Fruit fly (Drosophila melanogaster) whole organism, embryonic: ENCODE data around the gene Atg5.

Source experiments
- Ada2b ChIP-seq: fragments of 200-800 bp; sonication (Bioruptor generic); IDR thresholded peaks from 2 replicates; pipeline ENCODE4 v1.3.6; 2022; ENCODE audit warnings: missing biosample characterization, missing genetic modification characterization
- Atf3 ChIP-seq: fragments of 200-800 bp; sonication (Bioruptor generic); optimal IDR thresholded peaks from 3 replicates; lab custom pipeline; 2016; ENCODE audit warnings: missing biosample characterization, missing genetic modification characterization
- CG10209 ChIP-seq: fragments of 200-800 bp; sonication (Bioruptor generic); optimal IDR thresholded peaks from 3 replicates; lab custom pipeline; 2017; ENCODE audit warnings: missing biosample characterization, mild to moderate bottlenecking, missing genetic modification characterization, missing genetic modification reagents
- CG10462 ChIP-seq: fragments of 200-800 bp; sonication (Bioruptor generic); optimal IDR thresholded peaks from 2 replicates; lab custom pipeline; 2016; ENCODE audit warnings: missing biosample characterization, missing genetic modification characterization
- CG10543 ChIP-seq: fragments of 200-800 bp; sonication (Bioruptor generic); optimal IDR thresholded peaks from 3 replicates; lab custom pipeline; 2017; ENCODE audit warnings: missing biosample characterization, mild to moderate bottlenecking, missing genetic modification characterization, moderate library complexity
- CG12769 ChIP-seq: fragments of 200-800 bp; sonication (Bioruptor generic); optimal IDR thresholded peaks from 2 replicates; lab custom pipeline; 2019; ENCODE audit warnings: missing biosample characterization, mild to moderate bottlenecking, missing genetic modification characterization, moderate library complexity
- CG13287 ChIP-seq: fragments of 200-800 bp; sonication (Bioruptor generic); IDR thresholded peaks from 2 replicates; pipeline ENCODE4 v1.3.6; 2022; ENCODE audit warnings: missing biosample characterization, missing genetic modification characterization; ENCODE audit not compliant: partially characterized antibody
- CG14441 ChIP-seq: fragments of 200-800 bp; sonication (Bioruptor generic); IDR thresholded peaks from 2 replicates; pipeline ENCODE4 v1.3.6; 2022; ENCODE audit warnings: missing biosample characterization, missing genetic modification characterization
- CG15011 ChIP-seq: fragments of 200-800 bp; sonication (Bioruptor generic); optimal IDR thresholded peaks from 3 replicates; lab custom pipeline; 2018; ENCODE audit warnings: missing biosample characterization, mild to moderate bottlenecking, missing genetic modification characterization
- CG15073 ChIP-seq: fragments of 200-800 bp; sonication (Bioruptor generic); optimal IDR thresholded peaks from 2 replicates; lab custom pipeline; 2016; ENCODE audit warnings: missing biosample characterization, missing genetic modification characterization
- CG1529 ChIP-seq: fragments of 200-800 bp; sonication (Bioruptor generic); optimal IDR thresholded peaks from 3 replicates; lab custom pipeline; 2018; ENCODE audit warnings: missing biosample characterization, missing genetic modification characterization
- CG15601 ChIP-seq: fragments of 200-800 bp; sonication (Bioruptor generic); optimal IDR thresholded peaks from 3 replicates; lab custom pipeline; 2019; ENCODE audit warnings: missing biosample characterization, mild to moderate bottlenecking, missing genetic modification characterization, moderate library complexity
- CG17186 ChIP-seq: fragments of 200-800 bp; sonication (Bioruptor generic); optimal IDR thresholded peaks from 3 replicates; lab custom pipeline; 2017; ENCODE audit warnings: missing biosample characterization, missing genetic modification reagents, missing genetic modification characterization
- CG17361 ChIP-seq: fragments of 200-800 bp; sonication (Bioruptor generic); IDR thresholded peaks from 3 replicates; pipeline ENCODE4 v1.3.6; 2022; ENCODE audit warnings: missing biosample characterization, missing genetic modification characterization
- CG2116 ChIP-seq: fragments of 200-800 bp; sonication (Bioruptor generic); optimal IDR thresholded peaks from 3 replicates; lab custom pipeline; 2018; ENCODE audit warnings: missing biosample characterization, mild to moderate bottlenecking, missing genetic modification characterization
- CG4282 ChIP-seq: fragments of 200-800 bp; sonication (Bioruptor generic); optimal IDR thresholded peaks from 2 replicates; lab custom pipeline; 2016; ENCODE audit warnings: missing biosample characterization, missing genetic modification characterization
- CG4424 ChIP-seq: fragments of 200-800 bp; sonication (Bioruptor generic); optimal IDR thresholded peaks from 3 replicates; lab custom pipeline; 2016; ENCODE audit warnings: missing biosample characterization, missing genetic modification characterization
- CG4854 ChIP-seq: fragments of 200-800 bp; sonication (Bioruptor generic); optimal IDR thresholded peaks from 2 replicates; lab custom pipeline; 2016; ENCODE audit warnings: missing biosample characterization, missing genetic modification characterization, inconsistent platforms
- CG5953 ChIP-seq: fragments of 200-800 bp; sonication (Bioruptor generic); IDR thresholded peaks from 2 replicates; pipeline ENCODE4 v1.3.6; 2022; ENCODE audit warnings: missing biosample characterization, missing genetic modification characterization
- CG9609 ChIP-seq: fragments of 200-800 bp; sonication (Bioruptor generic); optimal IDR thresholded peaks from 3 replicates; lab custom pipeline; 2016; ENCODE audit warnings: missing biosample characterization, missing genetic modification characterization
- Dll ChIP-seq: fragments of 200-800 bp; sonication (Bioruptor generic); IDR thresholded peaks from 4 replicates; pipeline ENCODE4 v1.3.6; 2022; ENCODE audit warnings: missing biosample characterization, missing genetic modification characterization; ENCODE audit not compliant: partially characterized antibody
- HLH4C ChIP-seq: fragments of 200-800 bp; sonication (Bioruptor generic); IDR thresholded peaks from 3 replicates; pipeline ENCODE4 v1.3.6; 2022; ENCODE audit warnings: missing biosample characterization, missing genetic modification characterization; ENCODE audit not compliant: partially characterized antibody
- Hey ChIP-seq: fragments of 200-800 bp; sonication (Bioruptor generic); optimal IDR thresholded peaks from 3 replicates; lab custom pipeline; 2018; ENCODE audit warnings: missing biosample characterization, mild to moderate bottlenecking, missing genetic modification characterization
- Meics ChIP-seq: fragments of 200-800 bp; sonication (Bioruptor generic); optimal IDR thresholded peaks from 2 replicates; lab custom pipeline; 2017; ENCODE audit warnings: missing biosample characterization, mild to moderate bottlenecking, missing genetic modification characterization
- Myb ChIP-seq: fragments of 200-800 bp; sonication (Bioruptor generic); optimal IDR thresholded peaks from 2 replicates; lab custom pipeline; 2016; ENCODE audit warnings: missing biosample characterization, missing genetic modification characterization
- Scr ChIP-seq: fragments of 200-800 bp; sonication (Bioruptor generic); IDR thresholded peaks from 2 replicates; pipeline ENCODE4 v1.3.6; 2022; ENCODE audit warnings: missing biosample characterization, missing genetic modification characterization; ENCODE audit not compliant: partially characterized antibody
- Side ChIP-seq: fragments of 200-800 bp; sonication (Bioruptor generic); optimal IDR thresholded peaks from 2 replicates; lab custom pipeline; 2016; ENCODE audit warnings: missing biosample characterization, missing genetic modification characterization
- Sry-β ChIP-seq: fragments of 200-800 bp; sonication (Bioruptor generic); optimal IDR thresholded peaks from 2 replicates; lab custom pipeline; 2018; ENCODE audit warnings: missing biosample characterization, mild to moderate bottlenecking, missing genetic modification characterization, moderate library complexity
- Taf1 ChIP-seq: fragments of 200-800 bp; sonication (Bioruptor generic); IDR thresholded peaks from 2 replicates; pipeline ENCODE4 v1.3.6; 2022; ENCODE audit warnings: missing biosample characterization, missing genetic modification characterization
- Usf ChIP-seq: fragments of 200-800 bp; sonication (Bioruptor generic); optimal IDR thresholded peaks from 2 replicates; lab custom pipeline; 2017; ENCODE audit warnings: missing genotype, missing biosample characterization, missing genetic modification characterization
- ap ChIP-seq: fragments of 200-800 bp; sonication (Bioruptor generic); IDR thresholded peaks from 2 replicates; pipeline ENCODE4 v1.3.6; 2022; ENCODE audit warnings: missing biosample characterization, missing genetic modification characterization
- br ChIP-seq: fragments of >200 bp; optimal IDR thresholded peaks from 2 replicates; lab custom pipeline; 2017
- cato ChIP-seq: fragments of 200-800 bp; sonication (Bioruptor generic); optimal IDR thresholded peaks from 2 replicates; lab custom pipeline; 2016; ENCODE audit warnings: missing biosample characterization, missing genetic modification characterization, borderline replicate concordance
- en ChIP-seq: fragments of 200-800 bp; sonication (Bioruptor generic); optimal IDR thresholded peaks from 2 replicates; lab custom pipeline; 2016; ENCODE audit warnings: missing biosample characterization, missing genetic modification characterization
- eyg ChIP-seq: fragments of 200-800 bp; sonication (Bioruptor generic); optimal IDR thresholded peaks from 3 replicates; lab custom pipeline; 2016; ENCODE audit warnings: missing biosample characterization, missing genetic modification characterization
- fd102C ChIP-seq: fragments of 200-800 bp; sonication (Bioruptor generic); optimal IDR thresholded peaks from 2 replicates; lab custom pipeline; 2018; ENCODE audit warnings: missing biosample characterization, mild to moderate bottlenecking, missing genetic modification characterization, moderate library complexity
- fu2 ChIP-seq: fragments of 200-800 bp; sonication (Bioruptor generic); optimal IDR thresholded peaks from 2 replicates; lab custom pipeline; 2016; ENCODE audit warnings: missing biosample characterization, missing genetic modification characterization
- jigr1 ChIP-seq: fragments of 200-800 bp; sonication (Bioruptor generic); IDR thresholded peaks from 3 replicates; pipeline ENCODE4 v1.3.6; 2022; ENCODE audit warnings: missing biosample characterization, missing genetic modification characterization
- kay ChIP-seq: fragments of 200-800 bp; sonication (Bioruptor generic); optimal IDR thresholded peaks from 2 replicates; lab custom pipeline; 2016; ENCODE audit warnings: missing biosample characterization, missing genetic modification characterization
- maf-S ChIP-seq: fragments of 200-800 bp; sonication (Bioruptor generic); optimal IDR thresholded peaks from 2 replicates; lab custom pipeline; 2016; ENCODE audit warnings: missing biosample characterization, missing genetic modification characterization
- nau ChIP-seq: fragments of 200-800 bp; sonication (Bioruptor generic); optimal IDR thresholded peaks from 3 replicates; lab custom pipeline; 2017; ENCODE audit warnings: missing biosample characterization, mild to moderate bottlenecking, missing genetic modification characterization, missing genetic modification reagents
- nmo ChIP-seq: fragments of 200-800 bp; sonication (Bioruptor generic); optimal IDR thresholded peaks from 2 replicates; lab custom pipeline; 2018; ENCODE audit warnings: missing biosample characterization, mild to moderate bottlenecking, missing genetic modification characterization, moderate library complexity
- p53 ChIP-seq: fragments of 200-800 bp; sonication (Bioruptor generic); optimal IDR thresholded peaks from 2 replicates; lab custom pipeline; 2016; ENCODE audit warnings: missing biosample characterization, missing genetic modification characterization
- pita ChIP-seq: fragments of 200-800 bp; sonication (Bioruptor generic); optimal IDR thresholded peaks from 2 replicates; lab custom pipeline; 2017; ENCODE audit warnings: missing biosample characterization, mild to moderate bottlenecking, missing genetic modification characterization
- rib ChIP-seq: fragments of 200-800 bp; sonication (Bioruptor generic); IDR thresholded peaks from 2 replicates; pipeline ENCODE4 v1.3.6; 2022; ENCODE audit warnings: missing biosample characterization, missing genetic modification characterization
- sens ChIP-seq: fragments of 200-800 bp; sonication (Bioruptor generic); peaks from one replicate; lab custom pipeline; 2016; ENCODE audit warnings: missing biosample characterization, missing genetic modification characterization
- sima ChIP-seq: fragments of 200-800 bp; sonication (Bioruptor generic); optimal IDR thresholded peaks from 2 replicates; lab custom pipeline; 2016; ENCODE audit warnings: missing biosample characterization, missing genetic modification characterization
- sna ChIP-seq: fragments of 200-800 bp; sonication (Bioruptor generic); IDR thresholded peaks from 2 replicates; pipeline ENCODE4 v1.3.6; 2022; ENCODE audit warnings: missing biosample characterization, missing genetic modification characterization; ENCODE audit not compliant: partially characterized antibody

The Atg5 gene

dm6 chrX:7285995-7286985 is 37.3 kb downstream of the Atg5 start, which contains the start of gene CG2059 (continued):
- no peak for TF ChIP-seq br (lab: Kevin White, UChicago)
- TF ChIP-seq Taf1 (GFP tag; lab: Robert Waterston, UW) = no peak
- peak; percentile 83 for TF ChIP-seq pita (GFP tag; lab: Kevin White, UChicago)
- TF ChIP-seq fd102C (GFP tag; lab: Kevin White, UChicago) = peak; percentile 26
- TF ChIP-seq sens (GFP tag; lab: Kevin White, UChicago) = peak; percentile 63
- TF ChIP-seq Atf3 (GFP tag; lab: Kevin White, UChicago) = peak; percentile 59
- TF ChIP-seq Usf (GFP tag; lab: Kevin White, UChicago) = peak; percentile 31
- no peak for TF ChIP-seq CG15011 (GFP tag; lab: Kevin White, UChicago)
- peak; percentile 57 for TF ChIP-seq Myb (GFP tag; lab: Kevin White, UChicago)
- TF ChIP-seq CG15073 (GFP tag; lab: Kevin White, UChicago) = no peak
- peak; percentile 19; the same call in 1 of the 4 replicates for TF ChIP-seq Dll
- peak; percentile 13 for TF ChIP-seq CG15601
- TF ChIP-seq CG17186 (GFP tag; lab: Kevin White, UChicago) = peak; percentile 97
- no peak for TF ChIP-seq cato (GFP tag; lab: Kevin White, UChicago)
- peak; percentile 3 for TF ChIP-seq Side (GFP tag; lab: Kevin White, UChicago)
- no peak for TF ChIP-seq CG5953 (GFP tag; lab: Robert Waterston, UW)
- 0 out of 2 replicates have a peak, but pooled peaks have one; percentile 18 for TF ChIP-seq ap (GFP tag; lab: Robert Waterston, UW)
- TF ChIP-seq CG9609 (GFP tag; lab: Kevin White, UChicago) = peak; percentile 48
- peak; percentile 13 for TF ChIP-seq CG4424 (GFP tag; lab: Kevin White, UChicago)
- TF ChIP-seq kay (GFP tag; lab: Kevin White, UChicago) = peak; percentile 89
- TF ChIP-seq Sry-β (GFP tag; lab: Kevin White, UChicago) = peak; percentile 22
- no peak for TF ChIP-seq jigr1 (GFP tag; lab: Robert Waterston, UW)
- 0 out of 2 replicates have a peak, but pooled peaks have one; percentile 12 for TF ChIP-seq sna (GFP tag; lab: Robert Waterston, UW)
- peak; percentile 63 for TF ChIP-seq CG4282 (GFP tag; lab: Kevin White, UChicago)
- TF ChIP-seq CG12769 (tag; lab: Kevin White, UChicago) = peak; percentile 66
- peak; percentile 50 for TF ChIP-seq nmo
- peak; percentile 53 for TF ChIP-seq maf-S (GFP tag; lab: Kevin White, UChicago)
- TF ChIP-seq en = no peak
- peak; percentile 20; the same call in 1 of the 2 replicates for TF ChIP-seq Ada2b (GFP tag; lab: Robert Waterston, UW)
- TF ChIP-seq sima (GFP tag; lab: Kevin White, UChicago) = no peak
- 0 out of 3 replicates have a peak, but pooled peaks have one; percentile 23 for TF ChIP-seq HLH4C
- TF ChIP-seq eyg (GFP tag; lab: Kevin White, UChicago) = peak; percentile 29
- TF ChIP-seq CG2116 (GFP tag; lab: Kevin White, UChicago) = peak; percentile 64
- TF ChIP-seq CG13287 (GFP tag; lab: Robert Waterston, UW) = peak; percentile 52
- no peak for TF ChIP-seq fu2 (GFP tag; lab: Kevin White, UChicago)
- TF ChIP-seq CG10209 (GFP tag; lab: Kevin White, UChicago) = peak; percentile 46
- TF ChIP-seq rib (GFP tag; lab: Robert Waterston, UW) = peak; percentile 28; the same call in 1 of the 2 replicates
- no peak for TF ChIP-seq CG10462 (GFP tag; lab: Kevin White, UChicago)
- peak; percentile 47 for TF ChIP-seq CG14441 (GFP tag; lab: Robert Waterston, UW)
- TF ChIP-seq CG4854 (GFP tag; lab: Kevin White, UChicago) = peak; percentile 37
- TF ChIP-seq CG17361 (GFP tag; lab: Robert Waterston, UW) = peak; percentile 63
- TF ChIP-seq Hey (tag; lab: Kevin White, UChicago) = peak; percentile 21
- peak; percentile 33 for TF ChIP-seq Scr (GFP tag; lab: Robert Waterston, UW)
- TF ChIP-seq p53 (GFP tag; lab: Kevin White, UChicago) = peak; percentile 63
- no peak for TF ChIP-seq nau (GFP tag; lab: Kevin White, UChicago)
- TF ChIP-seq Meics (GFP tag; lab: Kevin White, UChicago) = peak; percentile 38
- no peak for TF ChIP-seq CG1529
- peak; percentile 34 for TF ChIP-seq CG10543 (GFP tag; lab: Kevin White, UChicago)
